Fruit fly (Drosophila melanogaster) whole organism, embryonic: ENCODE data around the gene CG43401.

Source experiments
- Blimp-1 ChIP-seq: fragments of 200-800 bp; sonication (Bioruptor generic); optimal IDR thresholded peaks from 3 replicates; lab custom pipeline; 2018; ENCODE audit warnings: missing biosample characterization, missing genetic modification characterization, mild to moderate bottlenecking, moderate library complexity, missing genetic modification reagents
- CG10267 ChIP-seq: fragments of 200-800 bp; sonication (Bioruptor generic); optimal IDR thresholded peaks from 2 replicates; lab custom pipeline; 2018; ENCODE audit warnings: missing biosample characterization, mild to moderate bottlenecking, missing genetic modification characterization, moderate library complexity
- CG10543 ChIP-seq: fragments of 200-800 bp; sonication (Bioruptor generic); optimal IDR thresholded peaks from 3 replicates; lab custom pipeline; 2017; ENCODE audit warnings: missing biosample characterization, mild to moderate bottlenecking, missing genetic modification characterization, moderate library complexity
- CG12659 ChIP-seq: fragments of 200-800 bp; sonication (Bioruptor generic); optimal IDR thresholded peaks from 3 replicates; lab custom pipeline; 2017; ENCODE audit warnings: mild to moderate bottlenecking, missing biosample characterization, missing genetic modification reagents, missing genetic modification characterization
- CG13424 ChIP-seq: fragments of 200-800 bp; sonication (Bioruptor generic); optimal IDR thresholded peaks from 2 replicates; lab custom pipeline; 2019; ENCODE audit warnings: missing biosample characterization, mild to moderate bottlenecking, missing genetic modification characterization, moderate library complexity
- CG13624 ChIP-seq: fragments of 200-800 bp; sonication (Bioruptor generic); optimal IDR thresholded peaks from 2 replicates; lab custom pipeline; 2016; ENCODE audit warnings: missing biosample characterization, missing genetic modification characterization
- CG14050 ChIP-seq: fragments of 200-800 bp; sonication (Bioruptor generic); IDR thresholded peaks from 3 replicates; pipeline ENCODE4 v1.3.6; 2022; ENCODE audit warnings: missing biosample characterization, missing genetic modification characterization
- CG15514 ChIP-seq: fragments of 200-800 bp; sonication (Bioruptor generic); optimal IDR thresholded peaks from 3 replicates; lab custom pipeline; 2017; ENCODE audit warnings: missing biosample characterization, missing genetic modification characterization, mild to moderate bottlenecking, moderate library complexity, missing genetic modification reagents
- CG17802 ChIP-seq: fragments of 200-800 bp; sonication (Bioruptor generic); optimal IDR thresholded peaks from 2 replicates; lab custom pipeline; 2018; ENCODE audit warnings: missing biosample characterization, mild to moderate bottlenecking, missing genetic modification characterization, moderate library complexity
- CG1792 ChIP-seq: fragments of 200-800 bp; sonication (Bioruptor generic); optimal IDR thresholded peaks from 2 replicates; lab custom pipeline; 2016; ENCODE audit warnings: missing biosample characterization, missing genetic modification characterization
- CG1832 ChIP-seq: fragments of 200-800 bp; sonication (Bioruptor generic); optimal IDR thresholded peaks from 2 replicates; lab custom pipeline; 2017; ENCODE audit warnings: missing biosample characterization, mild to moderate bottlenecking, missing genetic modification characterization, inconsistent platforms
- CG2116 ChIP-seq: fragments of 200-800 bp; sonication (Bioruptor generic); optimal IDR thresholded peaks from 3 replicates; lab custom pipeline; 2018; ENCODE audit warnings: missing biosample characterization, mild to moderate bottlenecking, missing genetic modification characterization
- CG2678 ChIP-seq: fragments of 200-800 bp; sonication (Bioruptor generic); optimal IDR thresholded peaks from 3 replicates; lab custom pipeline; 2019; ENCODE audit warnings: missing biosample characterization, mild to moderate bottlenecking, missing genetic modification characterization, moderate library complexity
- CG33213 ChIP-seq: fragments of 200-800 bp; sonication (Bioruptor generic); optimal IDR thresholded peaks from 3 replicates; lab custom pipeline; 2016; ENCODE audit warnings: missing biosample characterization, missing genetic modification characterization
- CG42726 ChIP-seq: fragments of 200-800 bp; sonication (Bioruptor generic); IDR thresholded peaks from 2 replicates; pipeline ENCODE4 v1.3.6; 2022; ENCODE audit warnings: missing biosample characterization, missing genetic modification characterization; ENCODE audit not compliant: partially characterized antibody
- CG4282 ChIP-seq: fragments of 200-800 bp; sonication (Bioruptor generic); optimal IDR thresholded peaks from 2 replicates; lab custom pipeline; 2016; ENCODE audit warnings: missing biosample characterization, missing genetic modification characterization
- CG6175 ChIP-seq: fragments of 200-800 bp; sonication (Bioruptor generic); IDR thresholded peaks from 3 replicates; pipeline ENCODE4 v1.3.6; 2022; ENCODE audit warnings: missing biosample characterization, missing genetic modification characterization
- CG6791 ChIP-seq: fragments of 200-800 bp; sonication (Bioruptor generic); IDR thresholded peaks from 3 replicates; pipeline ENCODE4 v1.3.6; 2022; ENCODE audit warnings: missing biosample characterization, missing genetic modification characterization; ENCODE audit not compliant: partially characterized antibody
- CG7928 ChIP-seq: fragments of 200-800 bp; sonication (Bioruptor generic); optimal IDR thresholded peaks from 2 replicates; lab custom pipeline; 2017; ENCODE audit warnings: missing biosample characterization, mild to moderate bottlenecking, missing genetic modification characterization
- CG7963 ChIP-seq: fragments of 200-800 bp; sonication (Bioruptor generic); IDR thresholded peaks from 3 replicates; pipeline ENCODE4 v1.3.6; 2022; ENCODE audit warnings: missing biosample characterization, missing genetic modification characterization; ENCODE audit not compliant: partially characterized antibody
- CG9932 ChIP-seq: fragments of 200-800 bp; sonication (Bioruptor generic); IDR thresholded peaks from 2 replicates; pipeline ENCODE4 v1.3.6; 2022; ENCODE audit warnings: missing biosample characterization, missing genetic modification characterization
- CHES-1-like ChIP-seq: fragments of 200-800 bp; sonication (Bioruptor generic); optimal IDR thresholded peaks from 2 replicates; lab custom pipeline; 2016; ENCODE audit warnings: missing biosample characterization, missing genetic modification characterization
- Doc2 ChIP-seq: fragments of 200-800 bp; sonication (Bioruptor generic); IDR thresholded peaks from 2 replicates; pipeline ENCODE4 v1.3.6; 2022; ENCODE audit warnings: missing biosample characterization, missing genetic modification characterization
- Eip74EF ChIP-seq, 2 experiments: fragments of 200-800 bp in 1 of 2; fragments of >200 bp in 1 of 2; sonication (Bioruptor generic) in 1 of 2; optimal IDR thresholded peaks; 2 replicates each; lab custom pipeline; 2017 to 2019; ENCODE audit warnings: missing biosample characterization in 2 of 2, missing genetic modification characterization in 2 of 2, mild to moderate bottlenecking in 1 of 2, moderate library complexity in 1 of 2
- HLH54F ChIP-seq: fragments of 200-800 bp; sonication (Bioruptor generic); optimal IDR thresholded peaks from 3 replicates; lab custom pipeline; 2016; ENCODE audit warnings: missing biosample characterization, missing genetic modification characterization
- HmgZ ChIP-seq: fragments of 200-800 bp; sonication (Bioruptor generic); optimal IDR thresholded peaks from 2 replicates; lab custom pipeline; 2018; ENCODE audit warnings: missing biosample characterization, mild to moderate bottlenecking, missing genetic modification characterization
- Hsf ChIP-seq: fragments of 200-800 bp; sonication (Bioruptor generic); optimal IDR thresholded peaks from 3 replicates; lab custom pipeline; 2016; ENCODE audit warnings: missing biosample characterization, missing genetic modification characterization
- Ravus ChIP-seq: fragments of 200-800 bp; sonication (Bioruptor generic); IDR thresholded peaks from 2 replicates; pipeline ENCODE4 v1.3.6; 2022; ENCODE audit warnings: missing biosample characterization, missing genetic modification characterization
- Usf ChIP-seq: fragments of 200-800 bp; sonication (Bioruptor generic); optimal IDR thresholded peaks from 2 replicates; lab custom pipeline; 2017; ENCODE audit warnings: missing genotype, missing biosample characterization, missing genetic modification characterization
- bowl ChIP-seq: fragments of 200-800 bp; sonication (Bioruptor generic); IDR thresholded peaks from 2 replicates; pipeline ENCODE4 v1.3.6; 2022; ENCODE audit warnings: missing biosample characterization, missing genetic modification characterization
- caup ChIP-seq: fragments of 200-800 bp; sonication (Bioruptor generic); optimal IDR thresholded peaks from 3 replicates; lab custom pipeline; 2017; ENCODE audit warnings: missing biosample characterization, mild to moderate bottlenecking, missing genetic modification characterization, moderate library complexity; ENCODE audit not compliant: severe bottlenecking
- chif ChIP-seq, 2 experiments: fragments of 200-800 bp; sonication (Bioruptor generic); optimal IDR thresholded peaks; 3 replicates each; lab custom pipeline; 2016; ENCODE audit warnings: missing biosample characterization in 2 of 2, missing genetic modification characterization in 2 of 2
- chinmo ChIP-seq: fragments of 200-800 bp; sonication (Bioruptor generic); IDR thresholded peaks from 4 replicates; pipeline ENCODE4 v1.3.6; 2022; ENCODE audit warnings: missing biosample characterization, missing genetic modification characterization; ENCODE audit not compliant: partially characterized antibody
- crc ChIP-seq: fragments of 200-800 bp; sonication (Bioruptor generic); optimal IDR thresholded peaks from 2 replicates; lab custom pipeline; 2016; ENCODE audit warnings: missing biosample characterization, missing genetic modification characterization
- eyg ChIP-seq: fragments of 200-800 bp; sonication (Bioruptor generic); optimal IDR thresholded peaks from 3 replicates; lab custom pipeline; 2016; ENCODE audit warnings: missing biosample characterization, missing genetic modification characterization
- fru ChIP-seq: fragments of >200 bp; optimal IDR thresholded peaks from 2 replicates; lab custom pipeline; 2017
- fu2 ChIP-seq: fragments of 200-800 bp; sonication (Bioruptor generic); optimal IDR thresholded peaks from 2 replicates; lab custom pipeline; 2016; ENCODE audit warnings: missing biosample characterization, missing genetic modification characterization
- gce ChIP-seq: fragments of 200-800 bp; sonication (Bioruptor generic); IDR thresholded peaks from 3 replicates; pipeline ENCODE4 v1.3.6; 2022; ENCODE audit warnings: missing biosample characterization, missing genetic modification characterization
- gem ChIP-seq: fragments of 200-800 bp; sonication (Bioruptor generic); optimal IDR thresholded peaks from 2 replicates; lab custom pipeline; 2019; ENCODE audit warnings: missing biosample characterization, mild to moderate bottlenecking, missing genetic modification characterization, moderate library complexity
- gsb-n ChIP-seq: fragments of 200-800 bp; sonication (Bioruptor generic); optimal IDR thresholded peaks from 3 replicates; lab custom pipeline; 2018; ENCODE audit warnings: missing biosample characterization, mild to moderate bottlenecking, missing genetic modification characterization
- klu ChIP-seq: fragments of 200-800 bp; sonication (Bioruptor generic); IDR thresholded peaks from 2 replicates; pipeline ENCODE4 v1.3.6; 2022; ENCODE audit warnings: missing biosample characterization, missing genetic modification characterization
- nmo ChIP-seq: fragments of 200-800 bp; sonication (Bioruptor generic); optimal IDR thresholded peaks from 2 replicates; lab custom pipeline; 2018; ENCODE audit warnings: missing biosample characterization, mild to moderate bottlenecking, missing genetic modification characterization, moderate library complexity
- onecut ChIP-seq: fragments of 200-800 bp; sonication (Bioruptor generic); IDR thresholded peaks from 2 replicates; pipeline ENCODE4 v1.3.6; 2022; ENCODE audit warnings: missing biosample characterization, missing genetic modification characterization
- org-1 ChIP-seq: fragments of 200-800 bp; sonication (Bioruptor generic); optimal IDR thresholded peaks from 2 replicates; lab custom pipeline; 2017; ENCODE audit warnings: missing biosample characterization, missing genetic modification characterization
- pros ChIP-seq: fragments of 200-800 bp; sonication (Bioruptor generic); optimal IDR thresholded peaks from 3 replicates; lab custom pipeline; 2019; ENCODE audit warnings: missing biosample characterization, mild to moderate bottlenecking, missing genetic modification characterization, moderate library complexity
- sd ChIP-seq: fragments of 200-800 bp; sonication (Bioruptor generic); optimal IDR thresholded peaks from 3 replicates; lab custom pipeline; 2018; ENCODE audit warnings: missing biosample characterization, mild to moderate bottlenecking, missing genetic modification characterization, moderate library complexity
- seq ChIP-seq: fragments of 200-800 bp; sonication (Bioruptor generic); IDR thresholded peaks from 2 replicates; pipeline ENCODE4 v1.3.6; 2022; ENCODE audit warnings: missing biosample characterization, missing genetic modification characterization
- sqz ChIP-seq: fragments of 200-800 bp; sonication (Bioruptor generic); optimal IDR thresholded peaks from 3 replicates; lab custom pipeline; 2018; ENCODE audit warnings: missing biosample characterization, mild to moderate bottlenecking, missing genetic modification characterization
- tup ChIP-seq: fragments of 200-800 bp; sonication (Bioruptor generic); optimal IDR thresholded peaks from 2 replicates; lab custom pipeline; 2016; ENCODE audit warnings: missing biosample characterization, mild to moderate bottlenecking, missing genetic modification characterization, moderate library complexity
- usp ChIP-seq: fragments of >200 bp; optimal IDR thresholded peaks from 2 replicates; lab custom pipeline; 2017; ENCODE audit warnings: missing biosample characterization, missing genetic modification characterization
- vvl ChIP-seq: fragments of 200-800 bp; sonication (Bioruptor generic); IDR thresholded peaks from 2 replicates; pipeline ENCODE4 v1.3.6; 2022; ENCODE audit warnings: missing biosample characterization, missing genetic modification characterization

Gene CG43401

dm6 chr2L:1473427-1473826 is 45.2 kb downstream of the CG43401 start (continued):
- TF ChIP-seq CG10543 (GFP tag; lab: Kevin White, UChicago) = no peak
- no peak for TF ChIP-seq klu
- TF ChIP-seq CHES-1-like = no peak
- no peak for TF ChIP-seq CG2116 (GFP tag; lab: Kevin White, UChicago)
- peak; percentile 89 for TF ChIP-seq pros (GFP tag; lab: Kevin White, UChicago)
- TF ChIP-seq eyg (GFP tag; lab: Kevin White, UChicago) = no peak
- no peak for TF ChIP-seq Ravus (GFP tag; lab: Robert Waterston, UW)
- peak; percentile 36 for TF ChIP-seq CG10267 (tag; lab: Kevin White, UChicago)
- TF ChIP-seq org-1 (GFP tag; lab: Kevin White, UChicago) = no peak
- no peak for TF ChIP-seq usp (GFP tag; lab: Kevin White, UChicago)
- no peak for TF ChIP-seq sd (tag; lab: Kevin White, UChicago)
- no peak for TF ChIP-seq fu2 (GFP tag; lab: Kevin White, UChicago)
- peak; percentile 45 for TF ChIP-seq nmo (GFP tag; lab: Kevin White, UChicago)
- no peak for TF ChIP-seq CG4282 (GFP tag; lab: Kevin White, UChicago)
- TF ChIP-seq CG12659 (GFP tag; lab: Kevin White, UChicago) = no peak
- TF ChIP-seq CG9932 (GFP tag; lab: Robert Waterston, UW) = peak; percentile 33; the same call in 1 of the 2 replicates
- TF ChIP-seq Hsf (GFP tag; lab: Kevin White, UChicago) = no peak
- TF ChIP-seq CG13624 (GFP tag; lab: Kevin White, UChicago) = no peak
- TF ChIP-seq gem (tag; lab: Kevin White, UChicago) = peak; percentile 53
- TF ChIP-seq CG1832 (GFP tag; lab: Kevin White, UChicago) = no peak
- TF ChIP-seq CG6791 (GFP tag; lab: Robert Waterston, UW) = no peak
- no peak for TF ChIP-seq CG14050
- TF ChIP-seq CG6175 (GFP tag; lab: Robert Waterston, UW) = no peak
- TF ChIP-seq gsb-n = no peak
- peak; percentile 37; the same call in 1 of the 3 replicates for TF ChIP-seq gce
- peak; percentile 36 for TF ChIP-seq CG13424 (tag; lab: Kevin White, UChicago)
- TF ChIP-seq caup (GFP tag; lab: Kevin White, UChicago) = no peak
- no peak for TF ChIP-seq CG1792
- no peak for TF ChIP-seq HmgZ (tag; lab: Kevin White, UChicago)
- no peak for TF ChIP-seq CG42726
- no peak for TF ChIP-seq tup (GFP tag; lab: Kevin White, UChicago)
- no peak for TF ChIP-seq Usf (GFP tag; lab: Kevin White, UChicago)
- TF ChIP-seq chinmo = 0 out of 4 replicates have a peak, but pooled peaks have one; percentile 56
- TF ChIP-seq seq (GFP tag; lab: Robert Waterston, UW) = 0 out of 2 replicates have a peak, but pooled peaks have one; percentile 40
- TF ChIP-seq HLH54F = no peak
- no peak for TF ChIP-seq bowl (GFP tag; lab: Robert Waterston, UW)
- no peak for TF ChIP-seq fru (lab: Kevin White, UChicago)
- no peak for TF ChIP-seq CG15514 (GFP tag; lab: Kevin White, UChicago)
- TF ChIP-seq vvl (GFP tag; lab: Robert Waterston, UW) = peak; percentile 80
- TF ChIP-seq crc (GFP tag; lab: Kevin White, UChicago) = no peak
- no peak for TF ChIP-seq CG7928 (GFP tag; lab: Kevin White, UChicago)
- TF ChIP-seq CG2678 (tag; lab: Kevin White, UChicago) = peak; percentile 47
- TF ChIP-seq CG7963 (GFP tag; lab: Robert Waterston, UW) = no peak
- TF ChIP-seq chif (GFP tag; optimal IDR thresholded peaks at IDR 0.05; lab: Kevin White, UChicago) = peak; percentile 19 to 61
- TF ChIP-seq Blimp-1 (GFP tag; lab: Kevin White, UChicago) = peak; percentile 44
- TF ChIP-seq sqz = no peak
- TF ChIP-seq CG17802 (tag; lab: Kevin White, UChicago) = no peak
- peak; percentile 67 for TF ChIP-seq onecut (GFP tag; lab: Robert Waterston, UW)
- no peak for TF ChIP-seq CG33213 (GFP tag; lab: Kevin White, UChicago)
- TF ChIP-seq Doc2 (GFP tag; lab: Robert Waterston, UW) = no peak
- TF ChIP-seq Eip74EF (GFP tag; optimal IDR thresholded peaks at IDR 0.05; lab: Kevin White, UChicago) = no peak
